Worm (Caenorhabditis elegans) whole organism, L1 larva: ENCODE measurements around the gene Y40C5A.4.

Experiments used
- C04F5.9 ChIP-seq: sonication (generic microtip); optimal IDR thresholded peaks from 2 replicates; lab custom pipeline; 2016; ENCODE audit warnings: missing genetic modification characterization, missing compliant biosample characterization
- F16B12.6 ChIP-seq: fragments of 150-350 bp; optimal IDR thresholded peaks from 2 replicates; lab custom pipeline; 2014; ENCODE audit warnings: missing biosample characterization, missing genetic modification characterization
- Y116A8C.19 ChIP-seq: sonication (generic microtip); optimal IDR thresholded peaks from 2 replicates; lab custom pipeline; 2016; ENCODE audit warnings: missing compliant biosample characterization, missing genetic modification characterization, borderline replicate concordance
- aha-1 ChIP-seq: fragments of 150-350 bp; optimal IDR thresholded peaks from 2 replicates; lab custom pipeline; 2014; ENCODE audit warnings: missing biosample characterization, missing genetic modification characterization
- alr-1 ChIP-seq: fragments of 200-800 bp; sonication (Bioruptor generic); optimal IDR thresholded peaks from 2 replicates; lab custom pipeline; 2018; ENCODE audit warnings: borderline replicate concordance, mild to moderate bottlenecking, missing genetic modification characterization, missing compliant biosample characterization
- ama-1 ChIP-seq: fragments of 150-350 bp; optimal IDR thresholded peaks from 2 replicates; lab custom pipeline; 2014
- blmp-1 ChIP-seq: fragments of 150-350 bp; optimal IDR thresholded peaks from 2 replicates; lab custom pipeline; 2014; ENCODE audit warnings: missing biosample characterization, missing genetic modification characterization
- ceh-8 ChIP-seq: fragments of 200-800 bp; sonication (Bioruptor generic); optimal IDR thresholded peaks from 2 replicates; lab custom pipeline; 2018; ENCODE audit warnings: mild to moderate bottlenecking, missing genetic modification characterization, moderate library complexity, missing compliant biosample characterization
- ces-1 ChIP-seq: fragments of 150-350 bp; optimal IDR thresholded peaks from 2 replicates; lab custom pipeline; 2014; ENCODE audit warnings: missing biosample characterization, missing genetic modification reagents, missing genetic modification characterization
- dpl-1 ChIP-seq, 3 experiments: fragments of 150-350 bp in 2 of 3; sonication (generic microtip) in 1 of 3; optimal IDR thresholded peaks; 2 replicates each; lab custom pipeline; 2014 to 2017; ENCODE audit warnings: missing biosample characterization in 3 of 3, missing genetic modification characterization in 3 of 3, missing genetic modification reagents in 3 of 3
- dsc-1 ChIP-seq: sonication (generic microtip); optimal IDR thresholded peaks from 2 replicates; lab custom pipeline; 2016; ENCODE audit warnings: mild to moderate bottlenecking, missing genetic modification characterization, missing compliant biosample characterization
- efl-3 ChIP-seq: fragments of 200-800 bp; sonication (Bioruptor generic); optimal IDR thresholded peaks from 2 replicates; lab custom pipeline; 2018; ENCODE audit warnings: mild to moderate bottlenecking, missing genetic modification characterization, missing compliant biosample characterization
- egl-27 ChIP-seq, 2 experiments: fragments of 150-350 bp in 1 of 2; sonication (generic microtip); optimal IDR thresholded peaks; 3 replicates each; lab custom pipeline; 2017 to 2018; ENCODE audit warnings: missing biosample characterization in 2 of 2, missing genetic modification characterization in 2 of 2, missing genetic modification reagents in 2 of 2
- elt-3 ChIP-seq, 6 experiments: fragments of 150-350 bp in 1 of 6; sonication (generic microtip); optimal IDR thresholded peaks; 2 replicates each; lab custom pipeline; 2017 to 2018; ENCODE audit warnings: missing biosample characterization in 6 of 6, missing genetic modification characterization in 6 of 6, inconsistent platforms in 1 of 6
- fkh-10 ChIP-seq: sonication (generic microtip); optimal IDR thresholded peaks from 2 replicates; lab custom pipeline; 2017; ENCODE audit warnings: missing biosample characterization, missing genetic modification reagents, missing genetic modification characterization
- fkh-8 ChIP-seq: sonication (generic microtip); optimal IDR thresholded peaks from 2 replicates; lab custom pipeline; 2016; ENCODE audit warnings: mild to moderate bottlenecking, missing genetic modification characterization, missing compliant biosample characterization
- fos-1 ChIP-seq: fragments of 150-350 bp; optimal IDR thresholded peaks from 2 replicates; lab custom pipeline; 2014; ENCODE audit warnings: missing biosample characterization, missing genetic modification characterization
- grh-1 ChIP-seq: fragments of 200-800 bp; sonication (Bioruptor generic); IDR thresholded peaks from 2 replicates; pipeline ENCODE4 v1.3.6; 2022; ENCODE audit warnings: missing genetic modification reagents, missing genetic modification characterization, missing compliant biosample characterization
- hlh-17 ChIP-seq: fragments of 200-800 bp; sonication (Bioruptor generic); optimal IDR thresholded peaks from 2 replicates; lab custom pipeline; 2018; ENCODE audit warnings: missing genetic modification characterization, mild to moderate bottlenecking, missing compliant biosample characterization, moderate library complexity, borderline replicate concordance
- hpl-2 ChIP-seq: fragments of 150-350 bp; optimal IDR thresholded peaks from 2 replicates; lab custom pipeline; 2014; ENCODE audit warnings: missing biosample characterization, missing genetic modification reagents, missing genetic modification characterization
- irx-1 ChIP-seq: sonication (generic microtip); optimal IDR thresholded peaks from 2 replicates; lab custom pipeline; 2016; ENCODE audit warnings: missing genetic modification characterization, missing compliant biosample characterization
- isw-1 ChIP-seq: fragments of 200-800 bp; sonication (Bioruptor generic); IDR thresholded peaks from 2 replicates; pipeline ENCODE4 v1.3.6; 2022; ENCODE audit warnings: missing genetic modification characterization, missing compliant biosample characterization
- jun-1 ChIP-seq: fragments of 150-350 bp; optimal IDR thresholded peaks from 2 replicates; lab custom pipeline; 2014; ENCODE audit warnings: missing biosample characterization, missing genetic modification reagents, missing genetic modification characterization
- lin-15B ChIP-seq: fragments of 150-350 bp; sonication (generic microtip); optimal IDR thresholded peaks from 3 replicates; lab custom pipeline; 2014; ENCODE audit warnings: missing biosample characterization, missing genetic modification characterization
- lin-35 ChIP-seq, 2 experiments: fragments of 150-350 bp; optimal IDR thresholded peaks; 2 replicates each; lab custom pipeline; 2014; ENCODE audit warnings: missing biosample characterization in 2 of 2, missing genetic modification characterization in 2 of 2, missing genetic modification reagents in 2 of 2
- lin-39 ChIP-seq: fragments of 150-350 bp; optimal IDR thresholded peaks from 2 replicates; lab custom pipeline; 2014; ENCODE audit warnings: missing biosample characterization, missing genetic modification reagents, missing genetic modification characterization
- lir-3 ChIP-seq: sonication (generic microtip); optimal IDR thresholded peaks from 2 replicates; lab custom pipeline; 2016; ENCODE audit warnings: mild to moderate bottlenecking, missing genetic modification characterization, moderate library complexity, missing compliant biosample characterization; ENCODE audit not compliant: poor library complexity
- mdl-1 ChIP-seq, 2 experiments: fragments of 150-350 bp; optimal IDR thresholded peaks; 2 replicates each; lab custom pipeline; 2014 to 2017; ENCODE audit warnings: missing biosample characterization in 2 of 2, missing genetic modification characterization in 2 of 2, inconsistent platforms in 1 of 2
- mef-2 ChIP-seq: fragments of 150-350 bp; optimal IDR thresholded peaks from 2 replicates; lab custom pipeline; 2014; ENCODE audit warnings: missing biosample characterization, missing genetic modification characterization
- mep-1 ChIP-seq: fragments of 150-350 bp; optimal IDR thresholded peaks from 2 replicates; lab custom pipeline; 2014; ENCODE audit warnings: missing biosample characterization, missing genetic modification characterization
- nhr-12 ChIP-seq: sonication (generic microtip); optimal IDR thresholded peaks from 2 replicates; lab custom pipeline; 2017; ENCODE audit warnings: missing biosample characterization, missing genetic modification characterization
- nhr-237 ChIP-seq: fragments of 150-350 bp; optimal IDR thresholded peaks from 2 replicates; lab custom pipeline; 2014; ENCODE audit warnings: missing biosample characterization, missing genetic modification characterization
- nhr-28 ChIP-seq: fragments of 150-350 bp; optimal IDR thresholded peaks from 2 replicates; lab custom pipeline; 2014; ENCODE audit warnings: missing biosample characterization, missing genetic modification characterization
- nhr-47 ChIP-seq: sonication (generic microtip); optimal IDR thresholded peaks from 2 replicates; lab custom pipeline; 2016; ENCODE audit warnings: mild to moderate bottlenecking, missing genetic modification characterization, moderate library complexity, missing compliant biosample characterization
- nhr-71 ChIP-seq: sonication (generic microtip); optimal IDR thresholded peaks from 2 replicates; lab custom pipeline; 2016; ENCODE audit warnings: mild to moderate bottlenecking, missing genetic modification characterization, moderate library complexity, missing compliant biosample characterization
- nhr-76 ChIP-seq: sonication (generic microtip); optimal IDR thresholded peaks from 2 replicates; lab custom pipeline; 2017; ENCODE audit warnings: missing biosample characterization, missing genetic modification characterization
- nhr-85 ChIP-seq: sonication (generic microtip); peaks from one replicate; lab custom pipeline; 2016; ENCODE audit warnings: missing genetic modification characterization, inconsistent platforms, missing compliant biosample characterization
- nhr-90 ChIP-seq: sonication (generic microtip); optimal IDR thresholded peaks from 2 replicates; lab custom pipeline; 2016; ENCODE audit warnings: mild to moderate bottlenecking, missing genetic modification characterization, missing compliant biosample characterization; ENCODE audit not compliant: poor library complexity
- pag-3 ChIP-seq: sonication (generic microtip); optimal IDR thresholded peaks from 2 replicates; lab custom pipeline; 2017; ENCODE audit warnings: missing genetic modification characterization, mild to moderate bottlenecking, missing compliant biosample characterization, antibody characterized with exemption, borderline replicate concordance; ENCODE audit not compliant: insufficient read depth
- pax-3 ChIP-seq: fragments of 200-800 bp; sonication (Bioruptor generic); optimal IDR thresholded peaks from 2 replicates; lab custom pipeline; 2018; ENCODE audit warnings: mild to moderate bottlenecking, missing genetic modification characterization, moderate library complexity, missing compliant biosample characterization
- pqm-1 ChIP-seq: sonication (generic microtip); optimal IDR thresholded peaks from 3 replicates; lab custom pipeline; 2017; ENCODE audit warnings: missing biosample characterization, missing genetic modification characterization
- sox-4 ChIP-seq: sonication (generic microtip); optimal IDR thresholded peaks from 2 replicates; lab custom pipeline; 2016; ENCODE audit warnings: missing genetic modification characterization, missing compliant biosample characterization
- swsn-7 ChIP-seq: sonication (generic microtip); optimal IDR thresholded peaks from 2 replicates; lab custom pipeline; 2016; ENCODE audit warnings: missing genetic modification characterization, missing compliant biosample characterization
- tlp-1 ChIP-seq: fragments of 150-350 bp; optimal IDR thresholded peaks from 2 replicates; lab custom pipeline; 2014; ENCODE audit warnings: missing biosample characterization, missing genetic modification characterization
- unc-62 ChIP-seq: fragments of 150-350 bp; optimal IDR thresholded peaks from 2 replicates; lab custom pipeline; 2014; ENCODE audit warnings: missing biosample characterization, missing genetic modification reagents, missing genetic modification characterization
- unc-86 ChIP-seq: sonication (generic microtip); optimal IDR thresholded peaks from 2 replicates; lab custom pipeline; 2016; ENCODE audit warnings: missing genetic modification characterization, missing compliant biosample characterization
- vab-15 ChIP-seq: sonication (generic microtip); optimal IDR thresholded peaks from 2 replicates; lab custom pipeline; 2017; ENCODE audit warnings: missing genotype, mild to moderate bottlenecking, missing genetic modification characterization, missing compliant biosample characterization
- zag-1 ChIP-seq: fragments of 150-350 bp; optimal IDR thresholded peaks from 2 replicates; lab custom pipeline; 2014; ENCODE audit warnings: missing biosample characterization, missing genetic modification characterization
- ztf-11 ChIP-seq, 2 experiments: sonication (generic microtip); optimal IDR thresholded peaks; 2 replicates each; lab custom pipeline; 2016 to 2017; ENCODE audit warnings: missing genetic modification characterization in 2 of 2, missing biosample characterization in 1 of 2, missing compliant biosample characterization in 1 of 2

The Y40C5A.4 gene

ce11 chrIV:7393700-7394099 lies 28.8 kb upstream of the Y40C5A.4 start, which contains the start of gene pitr-1 (continued):
- TF ChIP-seq irx-1 (tag; lab: Kevin White, UChicago), result no peak
- TF ChIP-seq nhr-71 (tag; lab: Kevin White, UChicago), result peak; percentile 43
- TF ChIP-seq pax-3 (tag; lab: Kevin White, UChicago), result no peak
- TF ChIP-seq ces-1, result no peak
- TF ChIP-seq egl-27 (tag; optimal IDR thresholded peaks at IDR 0.05; lab: Kevin White, UChicago), result no peak

- TF ChIP-seq nhr-76 (tag; lab: Kevin White, UChicago) (no peak), nhr-28 (tag; lab: Kevin White, UChicago) (no peak), ztf-11 (tag; optimal IDR thresholded peaks at IDR 0.05; lab: Kevin White, UChicago) (no peak), isw-1 (GFP tag; lab: Robert Waterston, UW) (peak; percentile 54), dsc-1 (tag; lab: Kevin White, UChicago) (peak; percentile 5), nhr-85 (tag; lab: Kevin White, UChicago) (peak; percentile 31), jun-1 (tag; lab: Kevin White, UChicago) (no peak), nhr-47 (peak; percentile 46), mep-1 (tag; lab: Kevin White, UChicago) (no peak), nhr-237 (tag; lab: Kevin White, UChicago) (no peak), F16B12.6 (tag; lab: Kevin White, UChicago) (no peak), fkh-8 (tag; lab: Kevin White, UChicago) (peak; percentile 46), hpl-2 (GFP tag; lab: Kevin White, UChicago) (no peak), Y116A8C.19 (tag; lab: Kevin White, UChicago) (no peak), fos-1 (tag; lab: Kevin White, UChicago) (no peak), mef-2 (no peak), zag-1 (tag; lab: Kevin White, UChicago) (no peak), pqm-1 (tag; lab: Kevin White, UChicago) (no peak), ceh-8 (GFP tag; lab: Kevin White, UChicago) (no peak), swsn-7 (peak; percentile 23), pax-3 (tag; lab: Kevin White, UChicago) (no peak), fkh-10 (GFP tag; lab: Kevin White, UChicago) (peak; percentile 66), C04F5.9 (tag; lab: Kevin White, UChicago) (no peak), elt-3 (tag; optimal IDR thresholded peaks at IDR 0.05; lab: Kevin White, UChicago) (no peak), unc-86 (peak; percentile 38), alr-1 (tag; lab: Kevin White, UChicago) (no peak), sox-4 (tag; lab: Kevin White, UChicago) (no peak), lin-15B (tag; lab: Kevin White, UChicago) (no peak), unc-62 (GFP tag; lab: Kevin White, UChicago) (no peak), blmp-1 (tag; lab: Kevin White, UChicago) (no peak), pag-3 (no peak), hlh-17 (GFP tag; lab: Kevin White, UChicago) (no peak), egl-27 (tag; optimal IDR thresholded peaks at IDR 0.05; lab: Kevin White, UChicago) (no peak), lir-3 (tag; lab: Kevin White, UChicago) (peak; percentile 32), lin-35 (GFP tag; optimal IDR thresholded peaks at IDR 0.05; lab: Kevin White, UChicago) (peak in 1 of 2 experiments; percentile 31), grh-1 (GFP tag; lab: Robert Waterston, UW) (no peak), dpl-1 (GFP tag; optimal IDR thresholded peaks at IDR 0.05; lab: Kevin White, UChicago) (peak in 2 of 3 experiments; percentile 8 to 16), nhr-90 (tag; lab: Kevin White, UChicago) (no peak), tlp-1 (no peak), vab-15 (tag; lab: Kevin White, UChicago) (no peak), nhr-12 (tag; lab: Kevin White, UChicago) (no peak), mdl-1 (tag; optimal IDR thresholded peaks at IDR 0.05; lab: Kevin White, UChicago) (peak in 1 of 2 experiments; percentile 51), ces-1 (no peak), aha-1 (tag; lab: Kevin White, UChicago) (no peak), ama-1 (lab: Kevin White, UChicago) (no peak), lin-39 (tag; lab: Kevin White, UChicago) (no peak), efl-3 (GFP tag; lab: Kevin White, UChicago) (no peak)
Observed at ce11 chrIV:7391534-7392343, 26.8 kb upstream of the Y40C5A.4 start.
